Fruit fly (Drosophila melanogaster) whole organism, embryonic: Measurements from ENCODE around the gene Uro.

Source experiments
- Atf6 ChIP-seq: fragments of 200-800 bp; sonication (Bioruptor generic); IDR thresholded peaks from 2 replicates; pipeline ENCODE4 v1.3.6; 2022; ENCODE audit warnings: missing biosample characterization, missing genetic modification characterization
- B-H2 ChIP-seq: fragments of 200-800 bp; sonication (Bioruptor generic); optimal IDR thresholded peaks from 2 replicates; lab custom pipeline; 2018; ENCODE audit warnings: missing biosample characterization, mild to moderate bottlenecking, missing genetic modification characterization
- Bteb2 ChIP-seq: fragments of 200-800 bp; sonication (Bioruptor generic); optimal IDR thresholded peaks from 2 replicates; lab custom pipeline; 2016; ENCODE audit warnings: missing biosample characterization, missing genetic modification characterization
- CG10979 ChIP-seq: fragments of 200-800 bp; sonication (Bioruptor generic); optimal IDR thresholded peaks from 2 replicates; lab custom pipeline; 2018; ENCODE audit warnings: missing biosample characterization, mild to moderate bottlenecking, missing genetic modification characterization, moderate library complexity
- CG12391 ChIP-seq: fragments of 200-800 bp; sonication (Bioruptor generic); optimal IDR thresholded peaks from 3 replicates; lab custom pipeline; 2018; ENCODE audit warnings: missing biosample characterization, mild to moderate bottlenecking, missing genetic modification characterization, moderate library complexity
- CG13287 ChIP-seq: fragments of 200-800 bp; sonication (Bioruptor generic); IDR thresholded peaks from 2 replicates; pipeline ENCODE4 v1.3.6; 2022; ENCODE audit warnings: missing biosample characterization, missing genetic modification characterization; ENCODE audit not compliant: partially characterized antibody
- CG13894 ChIP-seq: fragments of 200-800 bp; sonication (Bioruptor generic); optimal IDR thresholded peaks from 3 replicates; lab custom pipeline; 2018; ENCODE audit warnings: missing biosample characterization, mild to moderate bottlenecking, missing genetic modification characterization, moderate library complexity
- CG15073 ChIP-seq: fragments of 200-800 bp; sonication (Bioruptor generic); optimal IDR thresholded peaks from 2 replicates; lab custom pipeline; 2016; ENCODE audit warnings: missing biosample characterization, missing genetic modification characterization
- CG16815 ChIP-seq: fragments of 200-800 bp; sonication (Bioruptor generic); optimal IDR thresholded peaks from 3 replicates; lab custom pipeline; 2017; ENCODE audit warnings: missing biosample characterization, mild to moderate bottlenecking, missing genetic modification characterization
- CG17829 ChIP-seq: fragments of 200-800 bp; optimal IDR thresholded peaks from 2 replicates; lab custom pipeline; 2019; ENCODE audit warnings: missing biosample characterization, mild to moderate bottlenecking, missing genetic modification characterization, moderate library complexity
- CG2120 ChIP-seq: fragments of 200-800 bp; sonication (Bioruptor generic); optimal IDR thresholded peaks from 3 replicates; lab custom pipeline; 2016; ENCODE audit warnings: missing biosample characterization, missing genetic modification characterization
- CG31365 ChIP-seq: fragments of 200-800 bp; sonication (Bioruptor generic); optimal IDR thresholded peaks from 2 replicates; lab custom pipeline; 2018; ENCODE audit warnings: missing biosample characterization, mild to moderate bottlenecking, missing genetic modification characterization
- CG32772 ChIP-seq: fragments of 200-800 bp; sonication (Bioruptor generic); IDR thresholded peaks from 2 replicates; pipeline ENCODE4 v1.3.6; 2022; ENCODE audit warnings: missing biosample characterization, missing genetic modification characterization
- CG34376 ChIP-seq: fragments of 200-800 bp; sonication (Bioruptor generic); optimal IDR thresholded peaks from 2 replicates; lab custom pipeline; 2018; ENCODE audit warnings: missing biosample characterization, mild to moderate bottlenecking, missing genetic modification characterization
- CG4820 ChIP-seq: fragments of 200-800 bp; sonication (Bioruptor generic); optimal IDR thresholded peaks from 3 replicates; lab custom pipeline; 2016; ENCODE audit warnings: missing biosample characterization, missing genetic modification characterization
- CG6765 ChIP-seq: fragments of 200-800 bp; sonication (Bioruptor generic); optimal IDR thresholded peaks from 3 replicates; lab custom pipeline; 2017; ENCODE audit warnings: missing biosample characterization, mild to moderate bottlenecking, missing genetic modification characterization
- CG7372 ChIP-seq: fragments of 200-800 bp; sonication (Bioruptor generic); IDR thresholded peaks from 2 replicates; pipeline ENCODE4 v1.3.6; 2022; ENCODE audit warnings: missing biosample characterization, missing genetic modification characterization
- CG9727 ChIP-seq: fragments of 200-800 bp; sonication (Bioruptor generic); optimal IDR thresholded peaks from 3 replicates; lab custom pipeline; 2017; ENCODE audit warnings: missing biosample characterization, mild to moderate bottlenecking, missing genetic modification characterization
- D19A ChIP-seq: fragments of 200-800 bp; optimal IDR thresholded peaks from 3 replicates; lab custom pipeline; 2019; ENCODE audit warnings: missing biosample characterization, mild to moderate bottlenecking, missing genetic modification characterization, moderate library complexity
- E2f1 ChIP-seq: fragments of 200-800 bp; sonication (Bioruptor generic); IDR thresholded peaks from 2 replicates; pipeline ENCODE4 v1.3.6; 2022; ENCODE audit warnings: missing biosample characterization, missing genetic modification characterization
- Gug ChIP-seq: fragments of 200-800 bp; sonication (Bioruptor generic); IDR thresholded peaks from 4 replicates; pipeline ENCODE4 v1.3.6; 2022; ENCODE audit warnings: missing biosample characterization, missing genetic modification characterization
- HmgD ChIP-seq: fragments of 200-800 bp; sonication (Bioruptor generic); optimal IDR thresholded peaks from 3 replicates; lab custom pipeline; 2016; ENCODE audit warnings: missing biosample characterization, missing genetic modification characterization
- Hr39 ChIP-seq: fragments of >200 bp; optimal IDR thresholded peaks from 2 replicates; lab custom pipeline; 2017
- Hsf ChIP-seq: fragments of 200-800 bp; sonication (Bioruptor generic); optimal IDR thresholded peaks from 3 replicates; lab custom pipeline; 2016; ENCODE audit warnings: missing biosample characterization, missing genetic modification characterization
- NC2α ChIP-seq: fragments of 200-800 bp; sonication (Bioruptor generic); optimal IDR thresholded peaks from 2 replicates; lab custom pipeline; 2016; ENCODE audit warnings: missing biosample characterization, missing genetic modification characterization
- NK7.1 ChIP-seq: fragments of 200-800 bp; sonication (Bioruptor generic); optimal IDR thresholded peaks from 3 replicates; lab custom pipeline; 2016; ENCODE audit warnings: missing biosample characterization, missing genetic modification characterization
- Nf-YB ChIP-seq: fragments of 200-800 bp; sonication (Bioruptor generic); optimal IDR thresholded peaks from 3 replicates; lab custom pipeline; 2019; ENCODE audit warnings: missing biosample characterization, mild to moderate bottlenecking, missing genetic modification characterization, moderate library complexity
- Optix ChIP-seq: fragments of 200-800 bp; sonication (Bioruptor generic); IDR thresholded peaks from 3 replicates; pipeline ENCODE4 v1.3.6; 2022; ENCODE audit warnings: missing biosample characterization, missing genetic modification characterization
- Sox100B ChIP-seq: fragments of 200-800 bp; sonication (Bioruptor generic); optimal IDR thresholded peaks from 3 replicates; lab custom pipeline; 2018; ENCODE audit warnings: missing biosample characterization, mild to moderate bottlenecking, missing genetic modification characterization
- ab ChIP-seq: fragments of 200-800 bp; sonication (Bioruptor generic); optimal IDR thresholded peaks from 2 replicates; lab custom pipeline; 2016; ENCODE audit warnings: missing biosample characterization, missing genetic modification characterization
- bbx ChIP-seq: fragments of 200-800 bp; sonication (Bioruptor generic); IDR thresholded peaks from 2 replicates; pipeline ENCODE4 v1.3.6; 2022; ENCODE audit warnings: missing biosample characterization, missing genetic modification characterization; ENCODE audit not compliant: partially characterized antibody
- ci ChIP-seq: fragments of 200-800 bp; sonication (Bioruptor generic); IDR thresholded peaks from 3 replicates; pipeline ENCODE4 v1.3.6; 2022; ENCODE audit warnings: missing biosample characterization, missing genetic modification characterization
- corto ChIP-seq: fragments of 200-800 bp; sonication (Bioruptor generic); optimal IDR thresholded peaks from 2 replicates; lab custom pipeline; 2016; ENCODE audit warnings: missing biosample characterization, mild to moderate bottlenecking, missing genetic modification characterization, moderate library complexity
- dmrt99B ChIP-seq: fragments of 200-800 bp; sonication (Bioruptor generic); optimal IDR thresholded peaks from 2 replicates; lab custom pipeline; 2018; ENCODE audit warnings: missing biosample characterization, mild to moderate bottlenecking, missing genetic modification characterization, moderate library complexity
- dysf ChIP-seq: fragments of 200-800 bp; sonication (Bioruptor generic); IDR thresholded peaks from 3 replicates; pipeline ENCODE4 v1.3.6; 2022; ENCODE audit warnings: missing biosample characterization, missing genetic modification characterization
- fd102C ChIP-seq: fragments of 200-800 bp; sonication (Bioruptor generic); optimal IDR thresholded peaks from 2 replicates; lab custom pipeline; 2018; ENCODE audit warnings: missing biosample characterization, mild to moderate bottlenecking, missing genetic modification characterization, moderate library complexity
- fd64A ChIP-seq: fragments of 200-800 bp; sonication (Bioruptor generic); optimal IDR thresholded peaks from 3 replicates; lab custom pipeline; 2018; ENCODE audit warnings: missing biosample characterization, mild to moderate bottlenecking, missing genetic modification characterization
- fd96Cb ChIP-seq: fragments of 200-800 bp; sonication (Bioruptor generic); optimal IDR thresholded peaks from 2 replicates; lab custom pipeline; 2018; ENCODE audit warnings: missing biosample characterization, mild to moderate bottlenecking, missing genetic modification characterization, moderate library complexity
- gfzf ChIP-seq: fragments of 200-800 bp; sonication (Bioruptor generic); optimal IDR thresholded peaks from 2 replicates; lab custom pipeline; 2016; ENCODE audit warnings: missing biosample characterization, mild to moderate bottlenecking, missing genetic modification characterization, moderate library complexity
- gro ChIP-seq: fragments of 200-800 bp; sonication (Bioruptor generic); optimal IDR thresholded peaks from 2 replicates; lab custom pipeline; 2016; ENCODE audit warnings: missing biosample characterization, missing genetic modification characterization
- insv ChIP-seq, 2 experiments: fragments of 200-800 bp; sonication (Bioruptor generic); optimal IDR thresholded peaks; 3 replicates each; lab custom pipeline; 2016 to 2018; ENCODE audit warnings: missing biosample characterization in 2 of 2, missing genetic modification characterization in 2 of 2
- ken ChIP-seq: fragments of 200-800 bp; sonication (Bioruptor generic); IDR thresholded peaks from 3 replicates; pipeline ENCODE4 v1.3.6; 2022; ENCODE audit warnings: missing biosample characterization, missing genetic modification characterization
- lov ChIP-seq, 2 experiments: fragments of 200-800 bp in 1 of 2; fragments of >200 bp in 1 of 2; sonication (Bioruptor generic) in 1 of 2; IDR thresholded peaks in 1 of 2; optimal IDR thresholded peaks in 1 of 2; 2 replicates in 1 of 2; 3 replicates in 1 of 2; pipeline versions ENCODE4 v1.3.6 to Lab custom; 2017 to 2022; ENCODE audit warnings: missing biosample characterization in 1 of 2, missing genetic modification characterization in 1 of 2
- nerfin-1 ChIP-seq: fragments of 200-800 bp; sonication (Bioruptor generic); optimal IDR thresholded peaks from 3 replicates; lab custom pipeline; 2019; ENCODE audit warnings: missing biosample characterization, mild to moderate bottlenecking, missing genetic modification characterization, moderate library complexity
- org-1 ChIP-seq: fragments of 200-800 bp; sonication (Bioruptor generic); optimal IDR thresholded peaks from 2 replicates; lab custom pipeline; 2017; ENCODE audit warnings: missing biosample characterization, missing genetic modification characterization
- ranshi ChIP-seq: fragments of 200-800 bp; sonication (Bioruptor generic); IDR thresholded peaks from 2 replicates; pipeline ENCODE4 v1.3.6; 2022; ENCODE audit warnings: missing biosample characterization, missing genetic modification characterization
- sob ChIP-seq: fragments of 200-800 bp; sonication (Bioruptor generic); IDR thresholded peaks from 2 replicates; pipeline ENCODE4 v1.3.6; 2022; ENCODE audit warnings: missing biosample characterization, missing genetic modification characterization
- sqz ChIP-seq: fragments of 200-800 bp; sonication (Bioruptor generic); optimal IDR thresholded peaks from 3 replicates; lab custom pipeline; 2018; ENCODE audit warnings: missing biosample characterization, mild to moderate bottlenecking, missing genetic modification characterization
- ssp ChIP-seq: fragments of 200-800 bp; sonication (Bioruptor generic); IDR thresholded peaks from 2 replicates; pipeline ENCODE4 v1.3.6; 2022; ENCODE audit warnings: missing biosample characterization, missing genetic modification characterization
- unpg ChIP-seq: fragments of 200-800 bp; sonication (Bioruptor generic); optimal IDR thresholded peaks from 3 replicates; lab custom pipeline; 2018; ENCODE audit warnings: missing biosample characterization, mild to moderate bottlenecking, missing genetic modification characterization, moderate library complexity
- zfh2 ChIP-seq: fragments of 200-800 bp; sonication (Bioruptor generic); optimal IDR thresholded peaks from 2 replicates; lab custom pipeline; 2016; ENCODE audit warnings: missing biosample characterization, missing genetic modification characterization

Uro gene

DNA sequence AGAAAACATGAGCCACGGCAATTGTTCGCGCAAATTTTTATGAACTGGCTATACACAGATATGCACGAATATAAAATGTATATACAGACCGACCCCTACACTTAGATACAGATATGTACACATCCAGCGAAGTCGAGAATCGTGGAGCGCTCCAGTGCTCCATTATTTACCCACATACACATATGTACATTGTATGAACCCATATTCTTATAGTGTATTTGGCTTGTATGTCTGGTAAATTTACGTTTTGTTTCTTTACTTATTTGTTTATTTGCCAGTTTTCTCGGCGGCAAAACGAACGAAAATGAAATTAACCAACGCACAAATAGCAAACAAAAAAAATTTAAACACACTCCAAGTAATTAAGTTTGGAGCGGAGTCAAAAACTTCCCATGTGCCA, 33.5 kb downstream of the Uro start (continued):
- TF ChIP-seq ci (GFP tag; lab: Robert Waterston, UW) (0 out of 3 replicates have a peak, but pooled peaks have one; percentile 30), CG34376 (GFP tag; lab: Kevin White, UChicago) (peak; percentile 52), fd96Cb (tag; lab: Kevin White, UChicago) (no peak), CG31365 (peak; percentile 79), ranshi (no peak), Hsf (GFP tag; lab: Kevin White, UChicago) (no peak), CG6765 (GFP tag; lab: Kevin White, UChicago) (peak; percentile 73), sob (GFP tag; lab: Robert Waterston, UW) (peak; percentile 73; the same call in 1 of the 2 replicates), dmrt99B (tag; lab: Kevin White, UChicago) (peak; percentile 43), CG9727 (peak; percentile 56), CG12391 (tag; lab: Kevin White, UChicago) (no peak), Atf6 (peak; percentile 68; the same call in 1 of the 2 replicates), HmgD (GFP tag; lab: Kevin White, UChicago) (no peak), ken (no peak), zfh2 (no peak), Sox100B (GFP tag; lab: Kevin White, UChicago) (no peak), CG10979 (no peak), CG7372 (no peak), gro (GFP tag; lab: Kevin White, UChicago) (peak; percentile 77), ssp (no peak), NK7.1 (GFP tag; lab: Kevin White, UChicago) (peak; percentile 46), gfzf (GFP tag; lab: Kevin White, UChicago) (no peak), fd102C (no peak), CG16815 (GFP tag; lab: Kevin White, UChicago) (no peak), E2f1 (GFP tag; lab: Robert Waterston, UW) (no peak), B-H2 (GFP tag; lab: Kevin White, UChicago) (peak; percentile 69), Gug (GFP tag; lab: Robert Waterston, UW) (no peak), NC2α (peak; percentile 42), unpg (GFP tag; lab: Kevin White, UChicago) (peak; percentile 24), D19A (tag; lab: Kevin White, UChicago) (peak; percentile 78), insv (GFP tag; optimal IDR thresholded peaks at IDR 0.05; lab: Kevin White, UChicago) (peak in 1 of 2 experiments; percentile 23), CG15073 (no peak), CG4820 (GFP tag; lab: Kevin White, UChicago) (no peak), Nf-YB (no peak), dysf (GFP tag; lab: Robert Waterston, UW) (peak; percentile 46; the same call in 2 of the 3 replicates), CG13894 (tag; lab: Kevin White, UChicago) (peak; percentile 87), bbx (GFP tag; lab: Robert Waterston, UW) (no peak), CG32772 (GFP tag; lab: Robert Waterston, UW) (no peak), nerfin-1 (tag; lab: Kevin White, UChicago) (peak; percentile 45), Optix (no peak), sqz (GFP tag; lab: Kevin White, UChicago) (peak; percentile 17), CG17829 (tag; lab: Kevin White, UChicago) (peak; percentile 3), corto (GFP tag; lab: Kevin White, UChicago) (no peak), CG13287 (no peak), Hr39 (no peak), CG2120 (GFP tag; lab: Kevin White, UChicago) (peak; percentile 30), org-1 (GFP tag; lab: Kevin White, UChicago) (peak; percentile 35), fd64A (GFP tag; lab: Kevin White, UChicago) (peak; percentile 81), lov (optimal IDR thresholded peaks at IDR 0.05; lab: Kevin White, UChicago) (no peak), lov (GFP tag; IDR thresholded peaks at IDR 0.05; lab: Robert Waterston, UW) (0 out of 3 replicates have a peak, but pooled peaks have one; percentile 55), ab (GFP tag; lab: Kevin White, UChicago) (no peak), Bteb2 (GFP tag; lab: Kevin White, UChicago) (peak; percentile 25)
